Worm (Caenorhabditis elegans) whole organism, mixed stage, embryonic: Measurements from ENCODE around the gene unc-17.

Experiments
- blmp-1 ChIP-seq: fragments of 150-350 bp; optimal IDR thresholded peaks from 2 replicates; lab custom pipeline; 2014; ENCODE audit warnings: missing biosample characterization, missing genetic modification characterization
- elt-1 ChIP-seq: sonication (generic microtip); optimal IDR thresholded peaks from 2 replicates; lab custom pipeline; 2017; ENCODE audit warnings: missing genetic modification characterization, mild to moderate bottlenecking, missing compliant biosample characterization, antibody characterized with exemption, moderate library complexity, borderline replicate concordance; ENCODE audit not compliant: insufficient read depth
- hlh-1 ChIP-seq: fragments of 150-350 bp; optimal IDR thresholded peaks from 2 replicates; lab custom pipeline; 2014; ENCODE audit warnings: missing biosample characterization, missing genetic modification reagents, missing genetic modification characterization
- lin-13 ChIP-seq: fragments of 150-350 bp; optimal IDR thresholded peaks from 2 replicates; lab custom pipeline; 2014; ENCODE audit warnings: missing biosample characterization, missing genetic modification characterization
- mab-5 ChIP-seq: fragments of 150-350 bp; optimal IDR thresholded peaks from 2 replicates; lab custom pipeline; 2014; ENCODE audit warnings: missing biosample characterization, missing genetic modification characterization
- nhr-12 ChIP-seq: fragments of 150-350 bp; optimal IDR thresholded peaks from 2 replicates; lab custom pipeline; 2014; ENCODE audit warnings: missing biosample characterization, missing genetic modification characterization
- nhr-2 ChIP-seq: fragments of 150-350 bp; optimal IDR thresholded peaks from 2 replicates; lab custom pipeline; 2014; ENCODE audit warnings: missing biosample characterization, missing genetic modification characterization
- nhr-237 ChIP-seq: fragments of 150-350 bp; optimal IDR thresholded peaks from 2 replicates; lab custom pipeline; 2014; ENCODE audit warnings: missing biosample characterization, missing genetic modification characterization
- unc-39 ChIP-seq: fragments of 150-350 bp; optimal IDR thresholded peaks from 2 replicates; lab custom pipeline; 2014; ENCODE audit warnings: missing biosample characterization, missing genetic modification characterization
- unc-62 ChIP-seq: fragments of 150-350 bp; optimal IDR thresholded peaks from 2 replicates; lab custom pipeline; 2014; ENCODE audit warnings: missing biosample characterization, missing genetic modification reagents, missing genetic modification characterization
- zip-8 ChIP-seq: fragments of 150-350 bp; optimal IDR thresholded peaks from 2 replicates; lab custom pipeline; 2014; ENCODE audit warnings: missing biosample characterization, missing genetic modification characterization

- TF ChIP-seq nhr-237 (tag; lab: Kevin White, UChicago) (no peak), zip-8 (tag; lab: Kevin White, UChicago) (no peak), elt-1 (tag; lab: Kevin White, UChicago) (no peak), mab-5 (tag; lab: Kevin White, UChicago) (no peak), nhr-12 (tag; lab: Kevin White, UChicago) (no peak), unc-39 (tag; lab: Kevin White, UChicago) (no peak), unc-62 (GFP tag; lab: Kevin White, UChicago) (no peak), blmp-1 (tag; lab: Kevin White, UChicago) (no peak), nhr-2 (no peak), hlh-1 (tag; lab: Kevin White, UChicago) (no peak), lin-13 (tag; lab: Kevin White, UChicago) (no peak)
These were observed 2.6 kb downstream of the unc-17 start for ce11 chrIV:3621805-3622355.
